Worm (Caenorhabditis elegans) whole organism, midembryonic: Measurements from ENCODE around the gene nspf-2.

Experiments
- cog-1 ChIP-seq: sonication (generic microtip); optimal IDR thresholded peaks from 2 replicates; lab custom pipeline; 2016; ENCODE audit warnings: missing genetic modification characterization, missing compliant biosample characterization
- flt-1 ChIP-seq: fragments of 200-800 bp; sonication (Bioruptor generic); IDR thresholded peaks from 2 replicates; pipeline ENCODE4 v1.3.6; 2022; ENCODE audit warnings: missing genetic modification characterization, missing compliant biosample characterization
- klf-2 ChIP-seq: fragments of 200-800 bp; sonication (Bioruptor generic); conservative IDR thresholded peaks from 2 replicates; pipeline ENCODE4 v1.3.6; 2022; ENCODE audit warnings: missing genetic modification reagents, missing genetic modification characterization, missing compliant biosample characterization
- med-1 ChIP-seq: sonication (generic microtip); optimal IDR thresholded peaks from 2 replicates; lab custom pipeline; 2017; ENCODE audit warnings: missing genetic modification characterization, mild to moderate bottlenecking, missing compliant biosample characterization, antibody characterized with exemption, missing genetic modification reagents; ENCODE audit not compliant: insufficient read depth
- ref-1 ChIP-seq: fragments of 200-800 bp; sonication (Bioruptor generic); conservative IDR thresholded peaks from 2 replicates; pipeline ENCODE4 v1.3.6; 2022; ENCODE audit warnings: missing genetic modification reagents, missing genetic modification characterization, missing compliant biosample characterization
- ztf-23 ChIP-seq: fragments of 200-800 bp; sonication (Bioruptor generic); IDR thresholded peaks from 2 replicates; pipeline ENCODE4 v1.3.6; 2022; ENCODE audit warnings: missing genetic modification reagents, missing genetic modification characterization, missing compliant biosample characterization

ce11 chrII:2686985-2687675 is 1.6 kb upstream of the nspf-2 start, which contains the start of the genes sup-9 and nspf-1:
- no peak for TF ChIP-seq flt-1
- TF ChIP-seq klf-2 (GFP tag; lab: Robert Waterston, UW), result no peak
- TF ChIP-seq ztf-23 (GFP tag; lab: Robert Waterston, UW), result no peak
- TF ChIP-seq cog-1 (tag; lab: Kevin White, UChicago), result no peak
- TF ChIP-seq ref-1 (GFP tag; lab: Robert Waterston, UW), result no peak
- no peak for TF ChIP-seq med-1 (GFP tag; lab: Kevin White, UChicago)
